Fruit fly (Drosophila melanogaster) whole organism, embryonic: ENCODE data around the gene beat-IIIc.
A peak's percentile ranks its signal among the peaks of the same experiment; 100 is the strongest.

Source experiments
- ATbp ChIP-seq: fragments of 200-800 bp; sonication (Bioruptor generic); optimal IDR thresholded peaks from 2 replicates; lab custom pipeline; 2017; ENCODE audit warnings: missing biosample characterization, mild to moderate bottlenecking, missing genetic modification characterization, missing genetic modification reagents
- BEAF-32 ChIP-seq: fragments of 200-800 bp; sonication (Bioruptor generic); optimal IDR thresholded peaks from 3 replicates; lab custom pipeline; 2017; ENCODE audit warnings: missing biosample characterization, missing genetic modification characterization, mild to moderate bottlenecking, moderate library complexity, missing genetic modification reagents
- BtbVII ChIP-seq: fragments of 200-800 bp; sonication (Bioruptor generic); optimal IDR thresholded peaks from 3 replicates; lab custom pipeline; 2017; ENCODE audit warnings: missing biosample characterization, mild to moderate bottlenecking, missing genetic modification characterization
- C15 ChIP-seq: fragments of 200-800 bp; sonication (Bioruptor generic); IDR thresholded peaks from 3 replicates; pipeline ENCODE4 v1.3.6; 2022; ENCODE audit warnings: missing biosample characterization, missing genetic modification characterization
- CG12219 ChIP-seq: fragments of 200-800 bp; sonication (Bioruptor generic); optimal IDR thresholded peaks from 3 replicates; lab custom pipeline; 2018; ENCODE audit warnings: missing biosample characterization, mild to moderate bottlenecking, missing genetic modification characterization
- CG15514 ChIP-seq: fragments of 200-800 bp; sonication (Bioruptor generic); optimal IDR thresholded peaks from 3 replicates; lab custom pipeline; 2017; ENCODE audit warnings: missing biosample characterization, missing genetic modification characterization, mild to moderate bottlenecking, moderate library complexity, missing genetic modification reagents
- CG17385 ChIP-seq: fragments of 200-800 bp; sonication (Bioruptor generic); optimal IDR thresholded peaks from 3 replicates; lab custom pipeline; 2018; ENCODE audit warnings: missing biosample characterization, mild to moderate bottlenecking, missing genetic modification characterization
- CG17912 ChIP-seq: fragments of 200-800 bp; sonication (Bioruptor generic); optimal IDR thresholded peaks from 2 replicates; lab custom pipeline; 2018; ENCODE audit warnings: missing biosample characterization, mild to moderate bottlenecking, missing genetic modification characterization
- CG18262 ChIP-seq: fragments of 200-800 bp; optimal IDR thresholded peaks from 3 replicates; lab custom pipeline; 2019; ENCODE audit warnings: missing biosample characterization, mild to moderate bottlenecking, missing genetic modification characterization, moderate library complexity
- CG18476 ChIP-seq: fragments of 200-800 bp; sonication (Bioruptor generic); optimal IDR thresholded peaks from 2 replicates; lab custom pipeline; 2016; ENCODE audit warnings: missing biosample characterization, mild to moderate bottlenecking, missing genetic modification characterization
- CG2199 ChIP-seq: fragments of 200-800 bp; sonication (Bioruptor generic); IDR thresholded peaks from 3 replicates; pipeline ENCODE4 v1.3.6; 2022; ENCODE audit warnings: missing biosample characterization, missing genetic modification characterization
- CG2678 ChIP-seq: fragments of 200-800 bp; sonication (Bioruptor generic); optimal IDR thresholded peaks from 3 replicates; lab custom pipeline; 2019; ENCODE audit warnings: missing biosample characterization, mild to moderate bottlenecking, missing genetic modification characterization, moderate library complexity
- CG33557 ChIP-seq: fragments of 200-800 bp; sonication (Bioruptor generic); optimal IDR thresholded peaks from 2 replicates; lab custom pipeline; 2019; ENCODE audit warnings: missing biosample characterization, mild to moderate bottlenecking, missing genetic modification characterization, moderate library complexity
- CG34224 ChIP-seq: fragments of 200-800 bp; sonication (Bioruptor generic); IDR thresholded peaks from 3 replicates; pipeline ENCODE4 v1.3.6; 2022; ENCODE audit warnings: missing biosample characterization, missing genetic modification characterization; ENCODE audit not compliant: partially characterized antibody
- CG4404 ChIP-seq: fragments of 200-800 bp; sonication (Bioruptor generic); IDR thresholded peaks from 2 replicates; pipeline ENCODE4 v1.3.6; 2022; ENCODE audit warnings: missing biosample characterization, missing genetic modification characterization
- CG4707 ChIP-seq: fragments of 200-800 bp; sonication (Bioruptor generic); optimal IDR thresholded peaks from 2 replicates; lab custom pipeline; 2018; ENCODE audit warnings: missing biosample characterization, mild to moderate bottlenecking, missing genetic modification characterization, moderate library complexity
- CG5180 ChIP-seq: fragments of 200-800 bp; sonication (Bioruptor generic); optimal IDR thresholded peaks from 3 replicates; lab custom pipeline; 2017; ENCODE audit warnings: missing biosample characterization, missing genetic modification characterization, mild to moderate bottlenecking, moderate library complexity, missing genetic modification reagents
- CG8944 ChIP-seq: fragments of 200-800 bp; sonication (Bioruptor generic); optimal IDR thresholded peaks from 3 replicates; lab custom pipeline; 2016; ENCODE audit warnings: missing biosample characterization, missing genetic modification characterization
- CG9437 ChIP-seq: fragments of 200-800 bp; sonication (Bioruptor generic); optimal IDR thresholded peaks from 2 replicates; lab custom pipeline; 2018; ENCODE audit warnings: missing biosample characterization, mild to moderate bottlenecking, missing genetic modification characterization
- CHES-1-like ChIP-seq: fragments of 200-800 bp; sonication (Bioruptor generic); optimal IDR thresholded peaks from 2 replicates; lab custom pipeline; 2016; ENCODE audit warnings: missing biosample characterization, missing genetic modification characterization
- CkIIα-i1 ChIP-seq: fragments of 200-800 bp; sonication (Bioruptor generic); IDR thresholded peaks from 2 replicates; pipeline ENCODE4 v1.3.6; 2022; ENCODE audit warnings: missing biosample characterization, missing genetic modification characterization
- D ChIP-seq, 2 experiments: fragments of 200-800 bp in 1 of 2; fragments of >200 bp in 1 of 2; sonication (Bioruptor generic) in 1 of 2; optimal IDR thresholded peaks; 2 replicates in 1 of 2; 3 replicates in 1 of 2; lab custom pipeline; 2017; ENCODE audit warnings: mild to moderate bottlenecking in 1 of 2, missing biosample characterization in 1 of 2, missing genetic modification characterization in 1 of 2, missing genetic modification reagents in 1 of 2
- Doc3 ChIP-seq: fragments of 200-800 bp; sonication (Bioruptor generic); IDR thresholded peaks from 3 replicates; pipeline ENCODE4 v1.3.6; 2022; ENCODE audit warnings: missing biosample characterization, missing genetic modification characterization; ENCODE audit not compliant: partially characterized antibody
- HLH3B ChIP-seq: fragments of 200-800 bp; sonication (Bioruptor generic); IDR thresholded peaks from 2 replicates; pipeline ENCODE4 v1.3.6; 2022; ENCODE audit warnings: missing biosample characterization, missing genetic modification characterization
- Hr78 ChIP-seq, 2 experiments: fragments of 200-800 bp in 1 of 2; fragments of >200 bp in 1 of 2; sonication (Bioruptor generic) in 1 of 2; optimal IDR thresholded peaks; 2 replicates each; lab custom pipeline; 2017 to 2019; ENCODE audit warnings: missing biosample characterization in 2 of 2, missing genetic modification characterization in 2 of 2, mild to moderate bottlenecking in 1 of 2, moderate library complexity in 1 of 2
- NK7.1 ChIP-seq: fragments of 200-800 bp; sonication (Bioruptor generic); optimal IDR thresholded peaks from 3 replicates; lab custom pipeline; 2016; ENCODE audit warnings: missing biosample characterization, missing genetic modification characterization
- Scr ChIP-seq: fragments of 200-800 bp; sonication (Bioruptor generic); IDR thresholded peaks from 2 replicates; pipeline ENCODE4 v1.3.6; 2022; ENCODE audit warnings: missing biosample characterization, missing genetic modification characterization; ENCODE audit not compliant: partially characterized antibody
- abd-A ChIP-seq: fragments of 200-800 bp; sonication (Bioruptor generic); optimal IDR thresholded peaks from 3 replicates; lab custom pipeline; 2019; ENCODE audit warnings: missing biosample characterization, mild to moderate bottlenecking, missing genetic modification characterization, moderate library complexity
- ac ChIP-seq: fragments of 200-800 bp; sonication (Bioruptor generic); optimal IDR thresholded peaks from 3 replicates; lab custom pipeline; 2017; ENCODE audit warnings: missing biosample characterization, mild to moderate bottlenecking, missing genetic modification characterization
- aop ChIP-seq: fragments of 200-800 bp; sonication (Bioruptor generic); IDR thresholded peaks from 2 replicates; pipeline ENCODE4 v1.3.6; 2022; ENCODE audit warnings: missing biosample characterization, missing genetic modification characterization
- cato ChIP-seq: fragments of 200-800 bp; sonication (Bioruptor generic); optimal IDR thresholded peaks from 2 replicates; lab custom pipeline; 2016; ENCODE audit warnings: missing biosample characterization, missing genetic modification characterization, borderline replicate concordance
- chm ChIP-seq: fragments of 200-800 bp; sonication (Bioruptor generic); IDR thresholded peaks from 2 replicates; pipeline ENCODE4 v1.3.6; 2022; ENCODE audit warnings: missing biosample characterization, missing genetic modification characterization
- corto ChIP-seq: fragments of 200-800 bp; sonication (Bioruptor generic); optimal IDR thresholded peaks from 2 replicates; lab custom pipeline; 2016; ENCODE audit warnings: missing biosample characterization, mild to moderate bottlenecking, missing genetic modification characterization, moderate library complexity
- crc ChIP-seq: fragments of 200-800 bp; sonication (Bioruptor generic); optimal IDR thresholded peaks from 2 replicates; lab custom pipeline; 2016; ENCODE audit warnings: missing biosample characterization, missing genetic modification characterization
- dati ChIP-seq: fragments of 200-800 bp; sonication (Bioruptor generic); IDR thresholded peaks from 2 replicates; pipeline ENCODE4 v1.3.6; 2022; ENCODE audit warnings: missing biosample characterization, missing genetic modification characterization
- dpn ChIP-seq, 2 experiments: fragments of 200-800 bp; sonication (Bioruptor generic); optimal IDR thresholded peaks; 3 replicates each; lab custom pipeline; 2016; ENCODE audit warnings: missing biosample characterization in 2 of 2, missing genetic modification characterization in 2 of 2
- gsb ChIP-seq: fragments of 200-800 bp; sonication (Bioruptor generic); IDR thresholded peaks from 2 replicates; pipeline ENCODE4 v1.3.6; 2022; ENCODE audit warnings: missing biosample characterization, missing genetic modification characterization
- jing ChIP-seq: fragments of 200-800 bp; sonication (Bioruptor generic); optimal IDR thresholded peaks from 2 replicates; lab custom pipeline; 2018; ENCODE audit warnings: missing biosample characterization, mild to moderate bottlenecking, missing genetic modification characterization
- ken ChIP-seq: fragments of 200-800 bp; sonication (Bioruptor generic); IDR thresholded peaks from 3 replicates; pipeline ENCODE4 v1.3.6; 2022; ENCODE audit warnings: missing biosample characterization, missing genetic modification characterization
- lov ChIP-seq, 2 experiments: fragments of 200-800 bp in 1 of 2; fragments of >200 bp in 1 of 2; sonication (Bioruptor generic) in 1 of 2; IDR thresholded peaks in 1 of 2; optimal IDR thresholded peaks in 1 of 2; 2 replicates in 1 of 2; 3 replicates in 1 of 2; pipeline versions ENCODE4 v1.3.6 to Lab custom; 2017 to 2022; ENCODE audit warnings: missing biosample characterization in 1 of 2, missing genetic modification characterization in 1 of 2
- mirr ChIP-seq: fragments of 200-800 bp; sonication (Bioruptor generic); optimal IDR thresholded peaks from 3 replicates; lab custom pipeline; 2018; ENCODE audit warnings: missing biosample characterization, mild to moderate bottlenecking, missing genetic modification characterization
- pfk ChIP-seq: fragments of 200-800 bp; sonication (Bioruptor generic); optimal IDR thresholded peaks from 2 replicates; lab custom pipeline; 2018; ENCODE audit warnings: missing biosample characterization, mild to moderate bottlenecking, missing genetic modification characterization, moderate library complexity
- ro ChIP-seq: fragments of 200-800 bp; sonication (Bioruptor generic); IDR thresholded peaks from 2 replicates; pipeline ENCODE4 v1.3.6; 2022; ENCODE audit warnings: missing biosample characterization, missing genetic modification characterization
- sd ChIP-seq: fragments of 200-800 bp; sonication (Bioruptor generic); optimal IDR thresholded peaks from 3 replicates; lab custom pipeline; 2018; ENCODE audit warnings: missing biosample characterization, mild to moderate bottlenecking, missing genetic modification characterization, moderate library complexity
- sim ChIP-seq: fragments of 200-800 bp; sonication (Bioruptor generic); IDR thresholded peaks from 2 replicates; pipeline ENCODE4 v1.3.6; 2022; ENCODE audit warnings: missing biosample characterization, missing genetic modification characterization
- slp2 ChIP-seq: fragments of 200-800 bp; sonication (Bioruptor generic); optimal IDR thresholded peaks from 2 replicates; lab custom pipeline; 2016; ENCODE audit warnings: missing biosample characterization, missing genetic modification characterization
- trh ChIP-seq: fragments of 200-800 bp; sonication (Bioruptor generic); optimal IDR thresholded peaks from 2 replicates; lab custom pipeline; 2016; ENCODE audit warnings: missing biosample characterization, missing genetic modification characterization
- ttk ChIP-seq: fragments of 200-800 bp; sonication (Bioruptor generic); IDR thresholded peaks from 2 replicates; pipeline ENCODE4 v2.1.2; 2022; ENCODE audit warnings: missing biosample characterization, missing genetic modification characterization
- wdn ChIP-seq: fragments of 200-800 bp; sonication (Bioruptor generic); IDR thresholded peaks from 2 replicates; pipeline ENCODE4 v1.3.6; 2022; ENCODE audit warnings: missing biosample characterization, missing genetic modification characterization

Gene beat-IIIc

dm6 chr2L:17260577-17260976 is at the start of gene beat-IIIc (continued):
- TF ChIP-seq CG33557 (peak; percentile 38), CG4707 (GFP tag; lab: Kevin White, UChicago) (peak; percentile 22), sim (GFP tag; lab: Robert Waterston, UW) (no peak), mirr (GFP tag; lab: Kevin White, UChicago) (peak; percentile 19), pfk (GFP tag; lab: Kevin White, UChicago) (peak; percentile 64), CG17912 (GFP tag; lab: Kevin White, UChicago) (peak; percentile 38), CG34224 (GFP tag; lab: Robert Waterston, UW) (no peak), CG2678 (tag; lab: Kevin White, UChicago) (peak; percentile 0), CG8944 (no peak), CG12219 (GFP tag; lab: Kevin White, UChicago) (peak; percentile 7), lov (optimal IDR thresholded peaks at IDR 0.05; lab: Kevin White, UChicago) (no peak), lov (GFP tag; IDR thresholded peaks at IDR 0.05; lab: Robert Waterston, UW) (peak; percentile 76; the same call in 2 of the 3 replicates), jing (GFP tag; lab: Kevin White, UChicago) (peak; percentile 90), ac (GFP tag; lab: Kevin White, UChicago) (peak; percentile 9), BEAF-32 (GFP tag; lab: Kevin White, UChicago) (no peak), sd (tag; lab: Kevin White, UChicago) (no peak), abd-A (tag; lab: Kevin White, UChicago) (peak; percentile 57), corto (GFP tag; lab: Kevin White, UChicago) (no peak), gsb (no peak), ATbp (GFP tag; lab: Kevin White, UChicago) (no peak), aop (GFP tag; lab: Robert Waterston, UW) (no peak), slp2 (GFP tag; lab: Kevin White, UChicago) (no peak), ken (GFP tag; lab: Robert Waterston, UW) (no peak), crc (no peak), dpn (GFP tag; optimal IDR thresholded peaks at IDR 0.05; lab: Kevin White, UChicago) (no peak), ro (GFP tag; lab: Robert Waterston, UW) (no peak), Scr (no peak), D (optimal IDR thresholded peaks at IDR 0.05; lab: Kevin White, UChicago) (no peak), D (GFP tag; optimal IDR thresholded peaks at IDR 0.05; lab: Kevin White, UChicago) (no peak), Hr78 (GFP tag; optimal IDR thresholded peaks at IDR 0.05; lab: Kevin White, UChicago) (peak in 1 of 2 experiments; percentile 51), dati (GFP tag; lab: Robert Waterston, UW) (no peak), BtbVII (GFP tag; lab: Kevin White, UChicago) (no peak), HLH3B (GFP tag; lab: Robert Waterston, UW) (no peak; the same call in 1 of the 2 replicates), CHES-1-like (GFP tag; lab: Kevin White, UChicago) (no peak), CG15514 (GFP tag; lab: Kevin White, UChicago) (peak; percentile 16), CG18476 (GFP tag; lab: Kevin White, UChicago) (no peak), CkIIα-i1 (GFP tag; lab: Robert Waterston, UW) (no peak), Doc3 (no peak), chm (peak; percentile 79), wdn (GFP tag; lab: Robert Waterston, UW) (no peak; the same call in 1 of the 2 replicates), ttk (GFP tag; lab: Robert Waterston, UW) (no peak), cato (no peak), CG2199 (GFP tag; lab: Robert Waterston, UW) (peak; percentile 97), C15 (GFP tag; lab: Robert Waterston, UW) (no peak), CG9437 (GFP tag; lab: Kevin White, UChicago) (no peak), CG5180 (GFP tag; lab: Kevin White, UChicago) (peak; percentile 97), CG18262 (tag; lab: Kevin White, UChicago) (peak; percentile 11), CG4404 (GFP tag; lab: Robert Waterston, UW) (no peak), NK7.1 (GFP tag; lab: Kevin White, UChicago) (no peak), CG17385 (GFP tag; lab: Kevin White, UChicago) (no peak), trh (GFP tag; lab: Kevin White, UChicago) (no peak)
